Worm (Caenorhabditis elegans): ENCODE measurements around the gene tag-297.

ce11 chrII:14622758-14623157, 4.7 kb upstream of the tag-297 start, which contains the start of gene mltn-10:
- no peak for TF ChIP-seq flt-1 (GFP tag; IDR thresholded peaks at IDR 0.05)
- no peak for TF ChIP-seq ama-1 (optimal IDR thresholded peaks at IDR 0.05)
- no peak for TF ChIP-seq pes-1 (GFP tag; IDR thresholded peaks at IDR 0.05)
- TF ChIP-seq scrt-1 (GFP tag; IDR thresholded peaks at IDR 0.05): no peak
- TF ChIP-seq tra-4 (tag; optimal IDR thresholded peaks at IDR 0.05): no peak
- TF ChIP-seq aly-1 (tag; optimal IDR thresholded peaks at IDR 0.05): no peak
- no peak for TF ChIP-seq ceh-13 (GFP tag; optimal IDR thresholded peaks at IDR 0.05)
- no peak for TF ChIP-seq ets-7 (tag; optimal IDR thresholded peaks at IDR 0.05)
- TF ChIP-seq ceh-36 (tag; optimal IDR thresholded peaks at IDR 0.05): no peak
- no peak for TF ChIP-seq tbx-37 (GFP tag; conservative IDR thresholded peaks at IDR 0.05)
